Fruit fly (Drosophila melanogaster) whole organism: ENCODE measurements around the gene CG18476.

Experiments
- CG8478 ChIP-seq: fragments of >200 bp; optimal IDR thresholded peaks from 2 replicates; lab custom pipeline; 2018; ENCODE audit warnings: inconsistent platforms
- Dll ChIP-seq: fragments of >200 bp; optimal IDR thresholded peaks from 2 replicates; lab custom pipeline; 2017
- EcR ChIP-seq, 2 experiments: fragments of >200 bp; optimal IDR thresholded peaks; 2 replicates each; lab custom pipeline; 2017; ENCODE audit warnings: missing biosample characterization in 2 of 2, missing genetic modification characterization in 2 of 2, missing genetic modification reagents in 2 of 2
- pan ChIP-seq: fragments of >200 bp; optimal IDR thresholded peaks from 2 replicates; lab custom pipeline; 2017
- psq ChIP-seq: fragments of >200 bp; optimal IDR thresholded peaks from 2 replicates; lab custom pipeline; 2017
- usp ChIP-seq: fragments of >200 bp; optimal IDR thresholded peaks from 2 replicates; lab custom pipeline; 2017; ENCODE audit warnings: missing biosample characterization, missing genetic modification characterization, mixed read lengths

Gene CG18476

dm6 chr3R:11665508-11665907 is 12.4 kb downstream of the CG18476 start:
- TF ChIP-seq Dll (lab: Kevin White, UChicago) (no peak), psq (lab: Kevin White, UChicago) (no peak)

- TF ChIP-seq Dll (lab: Kevin White, UChicago) (no peak), EcR (GFP tag; optimal IDR thresholded peaks at IDR 0.05; lab: Kevin White, UChicago) (no peak), CG8478 (lab: Kevin White, UChicago) (no peak), psq (lab: Kevin White, UChicago) (no peak), usp (GFP tag; lab: Kevin White, UChicago) (no peak), pan (lab: Kevin White, UChicago) (no peak)
These were observed 14.5 kb downstream of the CG18476 start for dm6 chr3R:11663441-11663840.

dm6 chr3R:11662617-11663016 is 15.3 kb downstream of the CG18476 start:
- TF ChIP-seq EcR (GFP tag; optimal IDR thresholded peaks at IDR 0.05; lab: Kevin White, UChicago) (no peak), CG8478 (lab: Kevin White, UChicago) (no peak), usp (GFP tag; lab: Kevin White, UChicago) (no peak), Dll (lab: Kevin White, UChicago) (no peak), psq (lab: Kevin White, UChicago) (no peak), pan (lab: Kevin White, UChicago) (no peak)

dm6 chr3R:11661712-11662111 is 16.2 kb downstream of the CG18476 start:
- no peak for TF ChIP-seq Dll (lab: Kevin White, UChicago)
- no peak for TF ChIP-seq CG8478 (lab: Kevin White, UChicago)
- no peak for TF ChIP-seq pan (lab: Kevin White, UChicago)
- TF ChIP-seq usp (GFP tag; lab: Kevin White, UChicago) = no peak
- no peak for TF ChIP-seq EcR (GFP tag; optimal IDR thresholded peaks at IDR 0.05; lab: Kevin White, UChicago)
- no peak for TF ChIP-seq psq (lab: Kevin White, UChicago)

dm6 chr3R:11661187-11661586 is 16.7 kb downstream of the CG18476 start:
- TF ChIP-seq EcR (GFP tag; optimal IDR thresholded peaks at IDR 0.05; lab: Kevin White, UChicago) = no peak
- no peak for TF ChIP-seq pan (lab: Kevin White, UChicago)
- TF ChIP-seq psq (lab: Kevin White, UChicago) = no peak
- TF ChIP-seq Dll (lab: Kevin White, UChicago) = no peak
- TF ChIP-seq CG8478 (lab: Kevin White, UChicago) = no peak

dm6 chr3R:11657786-11658193 is 20.1 kb downstream of the CG18476 start:
- TF ChIP-seq Dll (lab: Kevin White, UChicago) (no peak), pan (lab: Kevin White, UChicago) (no peak), EcR (GFP tag; optimal IDR thresholded peaks at IDR 0.05; lab: Kevin White, UChicago) (no peak), usp (GFP tag; lab: Kevin White, UChicago) (no peak), psq (lab: Kevin White, UChicago) (no peak), CG8478 (lab: Kevin White, UChicago) (no peak)

dm6 chr3R:11656614-11657216 is 21.2 kb downstream of the CG18476 start:
- TF ChIP-seq CG8478 (lab: Kevin White, UChicago) = no peak
- TF ChIP-seq psq (lab: Kevin White, UChicago) = no peak
- no peak for TF ChIP-seq usp (GFP tag; lab: Kevin White, UChicago)
- no peak for TF ChIP-seq Dll (lab: Kevin White, UChicago)
- TF ChIP-seq pan (lab: Kevin White, UChicago) = no peak
- TF ChIP-seq EcR (GFP tag; optimal IDR thresholded peaks at IDR 0.05; lab: Kevin White, UChicago) = no peak

- no peak for TF ChIP-seq pan (lab: Kevin White, UChicago)
- no peak for TF ChIP-seq EcR (GFP tag; optimal IDR thresholded peaks at IDR 0.05; lab: Kevin White, UChicago)
- TF ChIP-seq CG8478 (lab: Kevin White, UChicago) = no peak
These were observed 22.0 kb downstream of the CG18476 start, which contains the start of gene CG42327 for dm6 chr3R:11655873-11656374. CG42327 (plus strand) TSS chr3R:11656149.

- TF ChIP-seq CG8478 (lab: Kevin White, UChicago) (no peak), EcR (GFP tag; optimal IDR thresholded peaks at IDR 0.05; lab: Kevin White, UChicago) (no peak), psq (lab: Kevin White, UChicago) (no peak), usp (GFP tag; lab: Kevin White, UChicago) (no peak)
These were observed 27.5 kb downstream of the CG18476 start, which contains the start of the genes Csk and Elp1 for dm6 chr3R:11650105-11651039. Csk (minus strand) TSS chr3R:11650706. Elp1 (plus strand) TSS chr3R:11650971.

- no peak for TF ChIP-seq usp (GFP tag; lab: Kevin White, UChicago)
- TF ChIP-seq Dll (lab: Kevin White, UChicago) = no peak
- TF ChIP-seq CG8478 (lab: Kevin White, UChicago) = no peak
- TF ChIP-seq psq (lab: Kevin White, UChicago) = no peak
- TF ChIP-seq EcR (GFP tag; optimal IDR thresholded peaks at IDR 0.05; lab: Kevin White, UChicago) = no peak
- TF ChIP-seq pan (lab: Kevin White, UChicago) = no peak
These were observed 28.5 kb downstream of the CG18476 start for dm6 chr3R:11649449-11649848.
